Worm (Caenorhabditis elegans) whole organism, L4 larva: ENCODE results near the gene slc-17.5.

ENCODE experiments used
- Y48G9A.11 ChIP-seq: fragments of 200-800 bp; sonication (Bioruptor generic); IDR thresholded peaks from 2 replicates; pipeline ENCODE4 v1.3.6; 2022; ENCODE audit warnings: missing genetic modification reagents, missing genetic modification characterization, missing compliant biosample characterization
- ZK546.5 ChIP-seq, 2 experiments: sonication (generic microtip); optimal IDR thresholded peaks; 2 replicates each; lab custom pipeline; 2017; ENCODE audit warnings: missing biosample characterization in 2 of 2, missing genetic modification characterization in 2 of 2
- ceh-28 ChIP-seq: fragments of 150-350 bp; optimal IDR thresholded peaks from 2 replicates; lab custom pipeline; 2014; ENCODE audit warnings: missing biosample characterization, missing genetic modification reagents, missing genetic modification characterization
- egl-43 ChIP-seq: fragments of 200-800 bp; sonication (Bioruptor generic); IDR thresholded peaks from 2 replicates; pipeline ENCODE4 v1.3.6; 2022; ENCODE audit warnings: missing genetic modification reagents, missing genetic modification characterization, missing compliant biosample characterization
- jun-1 ChIP-seq: fragments of 150-350 bp; optimal IDR thresholded peaks from 2 replicates; lab custom pipeline; 2014; ENCODE audit warnings: missing biosample characterization, missing genetic modification reagents, missing genetic modification characterization
- lin-13 ChIP-seq: fragments of 150-350 bp; optimal IDR thresholded peaks from 2 replicates; lab custom pipeline; 2014; ENCODE audit warnings: missing biosample characterization, missing genetic modification reagents, missing genetic modification characterization
- saeg-2 ChIP-seq: fragments of 200-800 bp; sonication (Bioruptor generic); IDR thresholded peaks from 2 replicates; pipeline ENCODE4 v1.3.6; 2022; ENCODE audit warnings: missing genetic modification reagents, missing genetic modification characterization, missing compliant biosample characterization

DNA sequence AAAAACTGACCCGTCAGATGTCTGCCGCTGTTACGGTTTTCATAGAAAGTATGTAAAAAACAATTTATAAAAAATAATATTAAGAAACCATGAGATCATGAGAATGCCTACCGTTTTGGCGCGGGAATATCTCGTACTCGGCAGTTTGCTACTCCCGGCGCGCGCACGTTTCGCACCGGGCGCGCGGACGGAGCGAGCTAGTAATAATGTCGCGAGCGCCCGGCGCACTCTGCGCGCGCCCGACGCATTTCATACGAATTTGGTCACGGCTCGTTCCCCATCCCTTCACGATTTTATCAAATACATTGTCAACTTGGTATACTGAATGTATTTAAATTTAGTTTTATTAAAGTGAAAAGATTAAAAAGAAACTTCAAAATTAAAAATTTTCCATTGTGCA lies 41.2 kb upstream of the slc-17.5 start:
- TF ChIP-seq Y48G9A.11 (no peak), egl-43 (no peak), ZK546.5 (tag; optimal IDR thresholded peaks at IDR 0.05; lab: Kevin White, UChicago) (no peak), saeg-2 (GFP tag; lab: Robert Waterston, UW) (no peak), jun-1 (tag; lab: Kevin White, UChicago) (no peak), lin-13 (GFP tag; lab: Kevin White, UChicago) (no peak), ceh-28 (tag; lab: Kevin White, UChicago) (no peak)
